Fruit fly (Drosophila melanogaster) whole organism, adult: Measurements from ENCODE around the gene CG1622.

ENCODE experiments used
- CG11617 ChIP-seq: fragments of 200-800 bp; sonication (Bioruptor generic); optimal IDR thresholded peaks from 2 replicates; lab custom pipeline; 2017; ENCODE audit warnings: mild to moderate bottlenecking, missing biosample characterization, missing genetic modification reagents, missing genetic modification characterization
- CG5204 ChIP-seq: fragments of 200-800 bp; sonication (Bioruptor generic); optimal IDR thresholded peaks from 2 replicates; lab custom pipeline; 2016; ENCODE audit warnings: missing biosample characterization, missing genetic modification characterization
- Clk ChIP-seq: fragments of 200-800 bp; sonication (Bioruptor generic); optimal IDR thresholded peaks from 2 replicates; lab custom pipeline; 2017; ENCODE audit warnings: missing biosample characterization, missing genetic modification characterization
- Crg-1 ChIP-seq: fragments of 200-800 bp; sonication (Bioruptor generic); optimal IDR thresholded peaks from 2 replicates; lab custom pipeline; 2016; ENCODE audit warnings: missing biosample characterization, missing genetic modification characterization
- Hr96 ChIP-seq: fragments of 200-800 bp; sonication (Bioruptor generic); optimal IDR thresholded peaks from 2 replicates; lab custom pipeline; 2016; ENCODE audit warnings: missing biosample characterization, missing genetic modification characterization
- Mnt ChIP-seq: fragments of 200-800 bp; sonication (Bioruptor generic); optimal IDR thresholded peaks from 2 replicates; lab custom pipeline; 2016; ENCODE audit warnings: missing biosample characterization, mild to moderate bottlenecking, missing genetic modification characterization
- bab1 ChIP-seq: fragments of 200-800 bp; sonication (Bioruptor generic); optimal IDR thresholded peaks from 3 replicates; lab custom pipeline; 2019; ENCODE audit warnings: missing biosample characterization, mild to moderate bottlenecking, missing genetic modification characterization, moderate library complexity
- cnc ChIP-seq, 2 experiments: fragments of >200 bp; optimal IDR thresholded peaks; 2 replicates each; lab custom pipeline; 2017
- kay ChIP-seq: fragments of 200-800 bp; sonication (Bioruptor generic); peaks from one replicate; lab custom pipeline; 2016; ENCODE audit warnings: missing biosample characterization, missing genetic modification characterization, borderline replicate concordance
- ovo ChIP-seq: fragments of 200-800 bp; sonication (Bioruptor generic); optimal IDR thresholded peaks from 2 replicates; lab custom pipeline; 2016; ENCODE audit warnings: missing biosample characterization, missing genetic modification characterization

DNA sequence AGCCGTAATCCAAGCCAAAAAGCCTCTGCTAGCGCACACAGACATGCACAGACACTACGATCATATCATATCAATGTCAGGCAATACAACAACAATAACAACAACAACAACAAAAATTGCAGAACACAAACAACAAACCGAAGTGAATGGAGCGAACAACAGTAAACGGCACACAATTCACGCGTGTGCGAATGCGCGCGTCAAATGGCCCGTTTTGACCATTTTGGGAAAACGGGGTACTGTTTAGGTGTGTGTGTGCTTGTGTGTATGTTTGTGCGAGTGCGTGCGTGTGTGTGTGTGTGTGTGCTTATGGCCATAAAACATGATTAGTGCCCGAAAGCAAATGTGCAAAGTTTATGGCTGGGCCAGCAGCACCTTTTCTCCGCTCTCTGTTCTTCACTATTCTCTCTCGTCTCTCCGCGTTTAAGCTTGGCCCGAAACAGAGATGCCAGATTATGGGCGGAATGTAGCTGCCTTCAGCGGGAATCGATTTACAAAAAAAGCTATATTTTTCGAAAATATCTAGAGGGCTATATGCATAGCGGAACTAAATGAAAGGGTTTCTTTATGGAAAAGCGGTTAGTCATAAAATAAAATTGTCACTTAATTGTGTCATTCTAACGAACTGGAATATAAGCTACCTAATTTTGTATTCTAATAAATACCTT lies 4.1 kb downstream of the CG1622 start:
- TF ChIP-seq kay (GFP tag; lab: Kevin White, UChicago) (no peak), Hr96 (no peak), cnc (optimal IDR thresholded peaks at IDR 0.05; lab: Kevin White, UChicago) (no peak), bab1 (no peak), Crg-1 (GFP tag; lab: Kevin White, UChicago) (no peak), Mnt (no peak), Clk (GFP tag; lab: Kevin White, UChicago) (no peak), CG5204 (GFP tag; lab: Kevin White, UChicago) (no peak), ovo (GFP tag; lab: Kevin White, UChicago) (peak; percentile 18), CG11617 (no peak)
